Worm (Caenorhabditis elegans): Measurements from ENCODE around the gene srbc-75.

srbc-75 gene

ce11 chrV:15221330-15221729 is 32.3 kb upstream of the srbc-75 start, which contains the start of gene irld-25:
irld-25 (plus strand) TSS chrV:15221630.
- no peak for TF ChIP-seq attf-5 (GFP tag; optimal IDR thresholded peaks at IDR 0.05)
- TF ChIP-seq dox-1 (GFP tag; IDR thresholded peaks at IDR 0.05) = no peak
- TF ChIP-seq bed-1 (GFP tag; IDR thresholded peaks at IDR 0.05) = no peak
- no peak for TF ChIP-seq mcd-1 (GFP tag; IDR thresholded peaks at IDR 0.05)
- no peak for TF ChIP-seq C06A6.2 (GFP tag; conservative IDR thresholded peaks at IDR 0.05)
- TF ChIP-seq lin-35 (GFP tag; optimal IDR thresholded peaks at IDR 0.05) = no peak
- TF ChIP-seq T26A5.8 (tag; optimal IDR thresholded peaks at IDR 0.05) = no peak
- no peak for TF ChIP-seq egl-44 (GFP tag; IDR thresholded peaks at IDR 0.05)
- TF ChIP-seq rec-8 (tag; optimal IDR thresholded peaks at IDR 0.05) = no peak

- no peak for TF ChIP-seq lir-1 (GFP tag; conservative IDR thresholded peaks at IDR 0.05)
- TF ChIP-seq fkh-3 (tag; optimal IDR thresholded peaks at IDR 0.05) = no peak
- no peak for TF ChIP-seq ztf-22 (GFP tag; optimal IDR thresholded peaks at IDR 0.05)
- TF ChIP-seq zim-3 (tag; optimal IDR thresholded peaks at IDR 0.05) = no peak
- no peak for TF ChIP-seq bed-2 (GFP tag; IDR thresholded peaks at IDR 0.05)
- no peak for TF ChIP-seq gei-17 (GFP tag; optimal IDR thresholded peaks at IDR 0.05)
- no peak for TF ChIP-seq tbx-9 (tag; optimal IDR thresholded peaks at IDR 0.05; ENCODE audit: borderline replicate concordance)
- no peak for TF ChIP-seq aptf-3 (GFP tag; IDR thresholded peaks at IDR 0.05)
- TF ChIP-seq ccch-3 (GFP tag; optimal IDR thresholded peaks at IDR 0.05) = no peak
- no peak for TF ChIP-seq mel-28 (tag; optimal IDR thresholded peaks at IDR 0.05; ENCODE audit: borderline replicate concordance)
- TF ChIP-seq madf-6 (GFP tag; IDR thresholded peaks at IDR 0.05) = no peak
- no peak for TF ChIP-seq unc-62 (GFP tag; optimal IDR thresholded peaks at IDR 0.05)
Observed at ce11 chrV:15223668-15224067, 30.0 kb upstream of the srbc-75 start, which contains the start of gene srw-24. srw-24 (plus strand) TSS chrV:15223968.

- TF ChIP-seq rpc-1 (optimal IDR thresholded peaks at IDR 0.05) = no peak
- no peak for TF ChIP-seq rpc-1 (tag; optimal IDR thresholded peaks at IDR 0.05)
- TF ChIP-seq ztf-3 (GFP tag; optimal IDR thresholded peaks at IDR 0.05) = no peak
- TF ChIP-seq aptf-2 (GFP tag; conservative IDR thresholded peaks at IDR 0.05) = no peak
- TF ChIP-seq K11D2.4 (GFP tag; IDR thresholded peaks at IDR 0.05) = no peak
- no peak for TF ChIP-seq egl-18 (GFP tag; IDR thresholded peaks at IDR 0.05)
- no peak for TF ChIP-seq bed-2 (GFP tag; IDR thresholded peaks at IDR 0.05)
- TF ChIP-seq ztf-25 (GFP tag; IDR thresholded peaks at IDR 0.05) = no peak
- no peak for TF ChIP-seq T07F8.4 (tag; optimal IDR thresholded peaks at IDR 0.05)
- no peak for TF ChIP-seq nhr-80 (tag; optimal IDR thresholded peaks at IDR 0.05)
- TF ChIP-seq Y53F4B.3 (GFP tag; IDR thresholded peaks at IDR 0.05) = no peak
- TF ChIP-seq ztf-6 (GFP tag; IDR thresholded peaks at IDR 0.05) = no peak
- TF ChIP-seq F57A8.1 (GFP tag; optimal IDR thresholded peaks at IDR 0.05) = no peak
- no peak for TF ChIP-seq pbrm-1 (GFP tag; IDR thresholded peaks at IDR 0.05)
- no peak for TF ChIP-seq hlh-26 (GFP tag; conservative IDR thresholded peaks at IDR 0.05)
- TF ChIP-seq ets-4 (GFP tag; optimal IDR thresholded peaks at IDR 0.05) = no peak
- TF ChIP-seq hlh-12 (tag; optimal IDR thresholded peaks at IDR 0.05) = no peak
- no peak for TF ChIP-seq Y95B8A.8 (GFP tag; IDR thresholded peaks at IDR 0.05)
- no peak for TF ChIP-seq snpc-1.1 (tag; optimal IDR thresholded peaks at IDR 0.05; ENCODE audit: insufficient read depth)
Observed at ce11 chrV:15225650-15226049, 28.0 kb upstream of the srbc-75 start, which contains the start of gene srw-14. srw-14 (plus strand) TSS chrV:15225950.

Measured in whole organism, young adult.